Worm (Caenorhabditis elegans) whole organism, early embryonic: ENCODE results near the gene B0457.4.

Experiments used
- aly-1 ChIP-seq: sonication (generic microtip); optimal IDR thresholded peaks from 2 replicates; lab custom pipeline; 2016; ENCODE audit warnings: missing genetic modification characterization, missing compliant biosample characterization
- ama-1 ChIP-seq: fragments of 150-350 bp; optimal IDR thresholded peaks from 2 replicates; lab custom pipeline; 2014
- tra-4 ChIP-seq: sonication (generic microtip); optimal IDR thresholded peaks from 2 replicates; lab custom pipeline; 2017; ENCODE audit warnings: missing genetic modification characterization, missing compliant biosample characterization

- no peak for TF ChIP-seq aly-1 (tag; lab: Kevin White, UChicago)
- TF ChIP-seq tra-4 (tag; lab: Kevin White, UChicago): no peak
- no peak for TF ChIP-seq ama-1
Measured at ce11 chrII:8930763-8931162, 18.9 kb upstream of the B0457.4 start, which contains the start of gene enol-1.
